Fruit fly (Drosophila melanogaster) whole organism, embryonic: ENCODE results near the gene Usp1.

ENCODE experiments used
- B-H1 ChIP-seq: fragments of 200-800 bp; sonication (Bioruptor generic); IDR thresholded peaks from 3 replicates; pipeline ENCODE4 v1.3.6; 2022; ENCODE audit warnings: missing biosample characterization, missing genetic modification characterization
- Blimp-1 ChIP-seq: fragments of 200-800 bp; sonication (Bioruptor generic); optimal IDR thresholded peaks from 3 replicates; lab custom pipeline; 2018; ENCODE audit warnings: missing biosample characterization, missing genetic modification characterization, mild to moderate bottlenecking, moderate library complexity, missing genetic modification reagents
- CG12299 ChIP-seq: fragments of 200-800 bp; sonication (Bioruptor generic); optimal IDR thresholded peaks from 2 replicates; lab custom pipeline; 2018; ENCODE audit warnings: missing biosample characterization, mild to moderate bottlenecking, missing genetic modification characterization
- CG13894 ChIP-seq: fragments of 200-800 bp; sonication (Bioruptor generic); optimal IDR thresholded peaks from 3 replicates; lab custom pipeline; 2018; ENCODE audit warnings: missing biosample characterization, mild to moderate bottlenecking, missing genetic modification characterization, moderate library complexity
- CG14050 ChIP-seq: fragments of 200-800 bp; sonication (Bioruptor generic); IDR thresholded peaks from 3 replicates; pipeline ENCODE4 v1.3.6; 2022; ENCODE audit warnings: missing biosample characterization, missing genetic modification characterization
- CG15011 ChIP-seq: fragments of 200-800 bp; sonication (Bioruptor generic); optimal IDR thresholded peaks from 3 replicates; lab custom pipeline; 2018; ENCODE audit warnings: missing biosample characterization, mild to moderate bottlenecking, missing genetic modification characterization
- CG15514 ChIP-seq: fragments of 200-800 bp; sonication (Bioruptor generic); optimal IDR thresholded peaks from 3 replicates; lab custom pipeline; 2017; ENCODE audit warnings: missing biosample characterization, missing genetic modification characterization, mild to moderate bottlenecking, moderate library complexity, missing genetic modification reagents
- CG17802 ChIP-seq: fragments of 200-800 bp; sonication (Bioruptor generic); optimal IDR thresholded peaks from 2 replicates; lab custom pipeline; 2018; ENCODE audit warnings: missing biosample characterization, mild to moderate bottlenecking, missing genetic modification characterization, moderate library complexity
- CG2120 ChIP-seq: fragments of 200-800 bp; sonication (Bioruptor generic); optimal IDR thresholded peaks from 3 replicates; lab custom pipeline; 2016; ENCODE audit warnings: missing biosample characterization, missing genetic modification characterization
- CG2129 ChIP-seq: fragments of 200-800 bp; sonication (Bioruptor generic); IDR thresholded peaks from 2 replicates; pipeline ENCODE4 v1.3.6; 2022; ENCODE audit warnings: missing biosample characterization, missing genetic modification characterization; ENCODE audit not compliant: partially characterized antibody
- CG30403 ChIP-seq: fragments of 200-800 bp; sonication (Bioruptor generic); optimal IDR thresholded peaks from 3 replicates; lab custom pipeline; 2016; ENCODE audit warnings: missing biosample characterization, missing genetic modification characterization
- CG31441 ChIP-seq: fragments of 200-800 bp; sonication (Bioruptor generic); IDR thresholded peaks from 2 replicates; pipeline ENCODE4 v1.3.6; 2022; ENCODE audit warnings: missing biosample characterization, missing genetic modification characterization
- CG3726 ChIP-seq: fragments of 200-800 bp; sonication (Bioruptor generic); IDR thresholded peaks from 3 replicates; pipeline ENCODE4, ENCODE4 v1.3.6; 2022; ENCODE audit warnings: missing biosample characterization, missing genetic modification characterization
- CG4282 ChIP-seq: fragments of 200-800 bp; sonication (Bioruptor generic); optimal IDR thresholded peaks from 2 replicates; lab custom pipeline; 2016; ENCODE audit warnings: missing biosample characterization, missing genetic modification characterization
- CG4707 ChIP-seq: fragments of 200-800 bp; sonication (Bioruptor generic); optimal IDR thresholded peaks from 2 replicates; lab custom pipeline; 2018; ENCODE audit warnings: missing biosample characterization, mild to moderate bottlenecking, missing genetic modification characterization, moderate library complexity
- CG7556 ChIP-seq: fragments of 200-800 bp; sonication (Bioruptor generic); optimal IDR thresholded peaks from 2 replicates; lab custom pipeline; 2017; ENCODE audit warnings: missing biosample characterization, mild to moderate bottlenecking, missing genetic modification characterization
- CG8924 ChIP-seq: fragments of 200-800 bp; optimal IDR thresholded peaks from 3 replicates; lab custom pipeline; 2019; ENCODE audit warnings: missing biosample characterization, mild to moderate bottlenecking, missing genetic modification characterization, moderate library complexity
- CG9727 ChIP-seq: fragments of 200-800 bp; sonication (Bioruptor generic); optimal IDR thresholded peaks from 3 replicates; lab custom pipeline; 2017; ENCODE audit warnings: missing biosample characterization, mild to moderate bottlenecking, missing genetic modification characterization
- CTCF ChIP-seq: fragments of 200-800 bp; sonication (Bioruptor generic); optimal IDR thresholded peaks from 2 replicates; lab custom pipeline; 2017; ENCODE audit warnings: missing biosample characterization, mild to moderate bottlenecking, missing genetic modification characterization, moderate library complexity
- CoRest ChIP-seq: fragments of 200-800 bp; sonication (Bioruptor generic); optimal IDR thresholded peaks from 3 replicates; lab custom pipeline; 2018; ENCODE audit warnings: missing biosample characterization, mild to moderate bottlenecking, missing genetic modification characterization, moderate library complexity
- D19A ChIP-seq: fragments of 200-800 bp; optimal IDR thresholded peaks from 3 replicates; lab custom pipeline; 2019; ENCODE audit warnings: missing biosample characterization, mild to moderate bottlenecking, missing genetic modification characterization, moderate library complexity
- Dip2 ChIP-seq: fragments of 200-800 bp; sonication (Bioruptor generic); IDR thresholded peaks from 2 replicates; pipeline ENCODE4 v1.3.6; 2022; ENCODE audit warnings: missing biosample characterization, missing genetic modification characterization
- ERR ChIP-seq: fragments of 200-800 bp; sonication (Bioruptor generic); optimal IDR thresholded peaks from 2 replicates; lab custom pipeline; 2016; ENCODE audit warnings: missing biosample characterization, missing genetic modification characterization
- HLH4C ChIP-seq: fragments of 200-800 bp; sonication (Bioruptor generic); IDR thresholded peaks from 3 replicates; pipeline ENCODE4 v1.3.6; 2022; ENCODE audit warnings: missing biosample characterization, missing genetic modification characterization; ENCODE audit not compliant: partially characterized antibody
- Hmx ChIP-seq: fragments of 200-800 bp; sonication (Bioruptor generic); optimal IDR thresholded peaks from 2 replicates; lab custom pipeline; 2016; ENCODE audit warnings: missing biosample characterization, missing genetic modification characterization
- Neu2 ChIP-seq: fragments of 200-800 bp; sonication (Bioruptor generic); optimal IDR thresholded peaks from 3 replicates; lab custom pipeline; 2016; ENCODE audit warnings: missing biosample characterization, missing genetic modification characterization, borderline replicate concordance
- NfI ChIP-seq: fragments of 200-800 bp; sonication (Bioruptor generic); optimal IDR thresholded peaks from 3 replicates; lab custom pipeline; 2018; ENCODE audit warnings: missing biosample characterization, mild to moderate bottlenecking, missing genetic modification characterization, moderate library complexity
- PHDP ChIP-seq: fragments of 200-800 bp; sonication (Bioruptor generic); optimal IDR thresholded peaks from 3 replicates; lab custom pipeline; 2018; ENCODE audit warnings: missing biosample characterization, mild to moderate bottlenecking, missing genetic modification characterization, moderate library complexity
- Side ChIP-seq: fragments of 200-800 bp; sonication (Bioruptor generic); optimal IDR thresholded peaks from 2 replicates; lab custom pipeline; 2016; ENCODE audit warnings: missing biosample characterization, missing genetic modification characterization
- Sox102F ChIP-seq: fragments of 200-800 bp; sonication (Bioruptor generic); optimal IDR thresholded peaks from 2 replicates; lab custom pipeline; 2018; ENCODE audit warnings: missing biosample characterization, mild to moderate bottlenecking, missing genetic modification characterization, moderate library complexity
- ase ChIP-seq: fragments of 200-800 bp; sonication (Bioruptor generic); IDR thresholded peaks from 3 replicates; pipeline ENCODE4 v1.3.6; 2022; ENCODE audit warnings: missing biosample characterization, missing genetic modification characterization
- fu2 ChIP-seq: fragments of 200-800 bp; sonication (Bioruptor generic); optimal IDR thresholded peaks from 2 replicates; lab custom pipeline; 2016; ENCODE audit warnings: missing biosample characterization, missing genetic modification characterization
- lab ChIP-seq: fragments of 200-800 bp; sonication (Bioruptor generic); optimal IDR thresholded peaks from 3 replicates; lab custom pipeline; 2017; ENCODE audit warnings: missing biosample characterization, missing genetic modification characterization, mild to moderate bottlenecking, moderate library complexity, missing genetic modification reagents
- lola ChIP-seq, 3 experiments: fragments of >200 bp in 2 of 3; fragments of 200-800 bp in 1 of 3; sonication (Bioruptor generic) in 1 of 3; optimal IDR thresholded peaks; 2 replicates each; lab custom pipeline; 2017 to 2019; ENCODE audit warnings: missing biosample characterization in 3 of 3, missing genetic modification characterization in 3 of 3, mild to moderate bottlenecking in 1 of 3, moderate library complexity in 1 of 3
- lov ChIP-seq, 2 experiments: fragments of 200-800 bp in 1 of 2; fragments of >200 bp in 1 of 2; sonication (Bioruptor generic) in 1 of 2; IDR thresholded peaks in 1 of 2; optimal IDR thresholded peaks in 1 of 2; 2 replicates in 1 of 2; 3 replicates in 1 of 2; pipeline versions ENCODE4 v1.3.6 to Lab custom; 2017 to 2022; ENCODE audit warnings: missing biosample characterization in 1 of 2, missing genetic modification characterization in 1 of 2
- org-1 ChIP-seq: fragments of 200-800 bp; sonication (Bioruptor generic); optimal IDR thresholded peaks from 2 replicates; lab custom pipeline; 2017; ENCODE audit warnings: missing biosample characterization, missing genetic modification characterization
- prd ChIP-seq, 3 experiments: fragments of >200 bp in 2 of 3; fragments of 200-800 bp in 1 of 3; sonication (Bioruptor generic) in 1 of 3; optimal IDR thresholded peaks in 2 of 3; IDR thresholded peaks in 1 of 3; 2 replicates in 2 of 3; 3 replicates in 1 of 3; pipeline versions ENCODE4 v1.3.6 to Lab custom; 2017 to 2022; ENCODE audit warnings: missing biosample characterization in 1 of 3, missing genetic modification characterization in 1 of 3
- pzg ChIP-seq: fragments of 200-800 bp; sonication (Bioruptor generic); optimal IDR thresholded peaks from 3 replicates; lab custom pipeline; 2018; ENCODE audit warnings: missing biosample characterization, mild to moderate bottlenecking, missing genetic modification characterization, moderate library complexity
- ro ChIP-seq: fragments of 200-800 bp; sonication (Bioruptor generic); IDR thresholded peaks from 2 replicates; pipeline ENCODE4 v1.3.6; 2022; ENCODE audit warnings: missing biosample characterization, missing genetic modification characterization
- run ChIP-seq: fragments of 200-800 bp; sonication (Bioruptor generic); optimal IDR thresholded peaks from 3 replicates; lab custom pipeline; 2018; ENCODE audit warnings: missing biosample characterization, mild to moderate bottlenecking, missing genetic modification characterization
- sob ChIP-seq: fragments of 200-800 bp; sonication (Bioruptor generic); IDR thresholded peaks from 2 replicates; pipeline ENCODE4 v1.3.6; 2022; ENCODE audit warnings: missing biosample characterization, missing genetic modification characterization
- stwl ChIP-seq: fragments of 200-800 bp; sonication (Bioruptor generic); optimal IDR thresholded peaks from 3 replicates; lab custom pipeline; 2018; ENCODE audit warnings: missing biosample characterization, mild to moderate bottlenecking, missing genetic modification characterization, moderate library complexity
- toy ChIP-seq: fragments of 200-800 bp; sonication (Bioruptor generic); IDR thresholded peaks from 2 replicates; pipeline ENCODE4 v1.3.6; 2022; ENCODE audit warnings: missing biosample characterization, missing genetic modification characterization
- tup ChIP-seq: fragments of 200-800 bp; sonication (Bioruptor generic); optimal IDR thresholded peaks from 2 replicates; lab custom pipeline; 2016; ENCODE audit warnings: missing biosample characterization, mild to moderate bottlenecking, missing genetic modification characterization, moderate library complexity
- vvl ChIP-seq: fragments of 200-800 bp; sonication (Bioruptor generic); IDR thresholded peaks from 2 replicates; pipeline ENCODE4 v1.3.6; 2022; ENCODE audit warnings: missing biosample characterization, missing genetic modification characterization
- wor ChIP-seq: fragments of 200-800 bp; sonication (Bioruptor generic); IDR thresholded peaks from 2 replicates; pipeline ENCODE4 v1.3.6; 2022; ENCODE audit warnings: missing biosample characterization, missing genetic modification characterization
- zen2 ChIP-seq: fragments of 200-800 bp; sonication (Bioruptor generic); IDR thresholded peaks from 3 replicates; pipeline ENCODE4 v1.3.6; 2022; ENCODE audit warnings: missing biosample characterization, missing genetic modification characterization; ENCODE audit not compliant: partially characterized antibody
- zfh1 ChIP-seq: fragments of 200-800 bp; sonication (Bioruptor generic); IDR thresholded peaks from 3 replicates; pipeline ENCODE4 v1.3.6; 2022; ENCODE audit warnings: missing biosample characterization, missing genetic modification characterization

Usp1 gene

DNA sequence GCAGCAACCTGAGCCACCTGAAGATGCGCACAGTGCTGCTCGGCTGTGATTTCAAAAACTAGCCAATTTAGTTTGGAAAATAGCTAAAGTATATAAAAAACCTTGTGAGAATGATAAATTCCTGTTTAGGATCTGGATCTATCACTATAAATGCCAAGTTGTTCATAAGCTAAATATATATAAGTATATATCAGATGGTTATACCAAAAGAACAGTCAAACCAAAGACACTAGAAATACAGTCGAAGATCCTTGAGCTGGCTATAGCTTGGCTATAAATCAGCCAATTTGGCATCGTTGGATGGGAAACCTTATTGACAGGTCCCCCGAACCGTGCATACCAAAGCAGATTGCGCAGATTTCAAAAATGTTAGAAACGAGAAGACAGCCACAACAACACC, 34.3 kb downstream of the Usp1 start (continued):
- peak in 1 of 3 experiments; percentile 24 for TF ChIP-seq lola (GFP tag; optimal IDR thresholded peaks at IDR 0.05; lab: Kevin White, UChicago)
- TF ChIP-seq prd (optimal IDR thresholded peaks at IDR 0.05; lab: Kevin White, UChicago) = no peak
- no peak for TF ChIP-seq prd (GFP tag; IDR thresholded peaks at IDR 0.05; lab: Robert Waterston, UW)

dm6 chr3R:29265075-29265474, 36.1 kb downstream of the Usp1 start:
- no peak for TF ChIP-seq CG15514 (GFP tag; lab: Kevin White, UChicago)
- no peak for TF ChIP-seq CG12299 (tag; lab: Kevin White, UChicago)
- TF ChIP-seq CG3726 (GFP tag; lab: Robert Waterston, UW) = no peak
- no peak for TF ChIP-seq pzg (GFP tag; lab: Kevin White, UChicago)
- peak; percentile 48; the same call in 1 of the 3 replicates for TF ChIP-seq zfh1
- no peak for TF ChIP-seq CG2129 (GFP tag; lab: Robert Waterston, UW)
- TF ChIP-seq CG4707 (GFP tag; lab: Kevin White, UChicago) = no peak
- no peak for TF ChIP-seq fu2 (GFP tag; lab: Kevin White, UChicago)
- no peak for TF ChIP-seq HLH4C
- no peak for TF ChIP-seq Side (GFP tag; lab: Kevin White, UChicago)
- TF ChIP-seq CG14050 = no peak
- TF ChIP-seq CG8924 (tag; lab: Kevin White, UChicago) = peak; percentile 24
- peak; percentile 60 for TF ChIP-seq CG7556
- no peak; the same call in 1 of the 2 replicates for TF ChIP-seq vvl (GFP tag; lab: Robert Waterston, UW)
- peak; percentile 31 for TF ChIP-seq PHDP (tag; lab: Kevin White, UChicago)
- TF ChIP-seq Sox102F = peak; percentile 15
- 0 out of 2 replicates have a peak, but pooled peaks have one; percentile 12 for TF ChIP-seq wor (GFP tag; lab: Robert Waterston, UW)
- peak; percentile 61 for TF ChIP-seq CG9727
- TF ChIP-seq toy (GFP tag; lab: Robert Waterston, UW) = no peak
- no peak for TF ChIP-seq CG4282
- no peak for TF ChIP-seq stwl (tag; lab: Kevin White, UChicago)
- TF ChIP-seq B-H1 = no peak
- no peak for TF ChIP-seq Dip2 (GFP tag; lab: Robert Waterston, UW)
- TF ChIP-seq NfI (GFP tag; lab: Kevin White, UChicago) = no peak
- peak; percentile 63 for TF ChIP-seq CG31441 (GFP tag; lab: Robert Waterston, UW)
- no peak for TF ChIP-seq org-1 (GFP tag; lab: Kevin White, UChicago)
- TF ChIP-seq CG17802 (tag; lab: Kevin White, UChicago) = peak; percentile 3
- no peak for TF ChIP-seq CG30403 (GFP tag; lab: Kevin White, UChicago)
- TF ChIP-seq ERR (GFP tag; lab: Kevin White, UChicago) = no peak
- TF ChIP-seq CG2120 (GFP tag; lab: Kevin White, UChicago) = no peak
- TF ChIP-seq CoRest (tag; lab: Kevin White, UChicago) = peak; percentile 56
- no peak for TF ChIP-seq sob (GFP tag; lab: Robert Waterston, UW)
- TF ChIP-seq lab (GFP tag; lab: Kevin White, UChicago) = no peak
- TF ChIP-seq lov (optimal IDR thresholded peaks at IDR 0.05; lab: Kevin White, UChicago) = no peak
- no peak for TF ChIP-seq lov (GFP tag; IDR thresholded peaks at IDR 0.05; lab: Robert Waterston, UW)
- TF ChIP-seq CG15011 (GFP tag; lab: Kevin White, UChicago) = no peak
- peak; percentile 52 for TF ChIP-seq D19A (tag; lab: Kevin White, UChicago)
- no peak for TF ChIP-seq Neu2 (GFP tag; lab: Kevin White, UChicago)
- TF ChIP-seq CG13894 (tag; lab: Kevin White, UChicago) = no peak
- TF ChIP-seq CTCF (GFP tag; lab: Kevin White, UChicago) = no peak
- no peak for TF ChIP-seq Hmx
- no peak for TF ChIP-seq ro
- TF ChIP-seq tup (GFP tag; lab: Kevin White, UChicago) = no peak
- TF ChIP-seq Blimp-1 (GFP tag; lab: Kevin White, UChicago) = peak; percentile 63
- TF ChIP-seq ase = no peak
- no peak for TF ChIP-seq zen2
- no peak for TF ChIP-seq run (tag; lab: Kevin White, UChicago)
